Worm (Caenorhabditis elegans): ENCODE results near the gene nstp-3.
A peak's percentile ranks its signal among the peaks of the same experiment; 100 is the strongest.

nstp-3 gene

ce11 chrV:5780713-5781360, 17.2 kb downstream of the nstp-3 start, which contains the start of gene F44E7.5:
Gene F44E7.5 (minus strand): TSS chrV:5780922.
- TF ChIP-seq ceh-13 (GFP tag; optimal IDR thresholded peaks at IDR 0.05) (no peak), scrt-1 (GFP tag; IDR thresholded peaks at IDR 0.05) (no peak), ets-7 (tag; optimal IDR thresholded peaks at IDR 0.05) (no peak), B0310.2 (tag; optimal IDR thresholded peaks at IDR 0.05) (no peak), sea-1 (GFP tag; conservative IDR thresholded peaks at IDR 0.05) (no peak), F13C5.2 (tag; optimal IDR thresholded peaks at IDR 0.05) (no peak), ama-1 (optimal IDR thresholded peaks at IDR 0.05) (no peak)

ce11 chrV:5779984-5780383, 18.0 kb downstream of the nstp-3 start:
- TF ChIP-seq hnd-1 (tag; optimal IDR thresholded peaks at IDR 0.05) (no peak), aly-1 (tag; optimal IDR thresholded peaks at IDR 0.05) (no peak), B0310.2 (tag; optimal IDR thresholded peaks at IDR 0.05) (no peak), hmbx-1 (tag; optimal IDR thresholded peaks at IDR 0.05) (no peak), tbx-37 (GFP tag; conservative IDR thresholded peaks at IDR 0.05) (no peak), ceh-13 (GFP tag; optimal IDR thresholded peaks at IDR 0.05) (no peak), ama-1 (optimal IDR thresholded peaks at IDR 0.05) (no peak), tbx-11 (GFP tag; IDR thresholded peaks at IDR 0.05) (no peak), hmg-4 (GFP tag; optimal IDR thresholded peaks at IDR 0.05) (no peak), tra-4 (tag; optimal IDR thresholded peaks at IDR 0.05) (no peak), F13C5.2 (tag; optimal IDR thresholded peaks at IDR 0.05) (no peak), ets-7 (tag; optimal IDR thresholded peaks at IDR 0.05) (no peak), sea-1 (GFP tag; conservative IDR thresholded peaks at IDR 0.05) (no peak), ceh-36 (tag; optimal IDR thresholded peaks at IDR 0.05) (no peak)

ce11 chrV:5778216-5778615, 19.8 kb downstream of the nstp-3 start:
- TF ChIP-seq pes-1 (GFP tag; IDR thresholded peaks at IDR 0.05) (peak; percentile 73), sea-1 (GFP tag; conservative IDR thresholded peaks at IDR 0.05) (peak; percentile 61; the same call in 1 of the 2 replicates)

ce11 chrV:5776941-5777340, 21.1 kb downstream of the nstp-3 start, which contains the start of gene F44E7.4:
Gene F44E7.4 (minus strand): TSS chrV:5776953.
- TF ChIP-seq pes-1 (GFP tag; IDR thresholded peaks at IDR 0.05) (peak; percentile 87), scrt-1 (GFP tag; IDR thresholded peaks at IDR 0.05) (peak; percentile 82), tbx-37 (GFP tag; conservative IDR thresholded peaks at IDR 0.05) (peak; percentile 73), flt-1 (GFP tag; IDR thresholded peaks at IDR 0.05) (peak; percentile 77), tbx-11 (GFP tag; IDR thresholded peaks at IDR 0.05) (peak; percentile 82), sea-1 (GFP tag; conservative IDR thresholded peaks at IDR 0.05) (peak; percentile 84)

ce11 chrV:5774137-5774536, 23.9 kb downstream of the nstp-3 start:
- TF ChIP-seq B0310.2 (tag; optimal IDR thresholded peaks at IDR 0.05) (no peak), sea-1 (GFP tag; conservative IDR thresholded peaks at IDR 0.05) (no peak), hmg-4 (GFP tag; optimal IDR thresholded peaks at IDR 0.05) (no peak), ama-1 (optimal IDR thresholded peaks at IDR 0.05) (no peak), aly-1 (tag; optimal IDR thresholded peaks at IDR 0.05) (no peak), ceh-36 (tag; optimal IDR thresholded peaks at IDR 0.05) (no peak), hnd-1 (tag; optimal IDR thresholded peaks at IDR 0.05) (no peak), hmbx-1 (tag; optimal IDR thresholded peaks at IDR 0.05) (no peak), tbx-11 (GFP tag; IDR thresholded peaks at IDR 0.05) (no peak), ets-7 (tag; optimal IDR thresholded peaks at IDR 0.05) (no peak)

DNA sequence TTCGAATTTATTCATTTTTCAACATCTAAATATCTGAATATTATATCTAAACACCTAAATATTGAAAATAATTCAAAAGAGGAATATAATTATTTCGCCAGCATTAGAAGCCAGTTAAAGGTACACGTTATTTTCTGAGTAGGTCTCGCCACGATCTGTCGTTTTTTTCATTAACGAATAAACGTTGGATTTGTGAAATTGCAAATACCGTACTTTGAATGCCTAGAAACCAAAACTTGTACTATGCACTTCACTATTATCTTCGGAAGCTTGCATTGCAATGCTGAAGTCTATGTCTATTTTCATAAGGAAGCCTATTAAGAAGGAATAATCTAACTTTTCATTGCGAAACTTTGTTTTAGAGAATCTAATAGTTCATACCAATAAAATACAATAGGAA, 25.5 kb downstream of the nstp-3 start:
- TF ChIP-seq ama-1 (optimal IDR thresholded peaks at IDR 0.05) (no peak), hmbx-1 (tag; optimal IDR thresholded peaks at IDR 0.05) (no peak), ceh-36 (tag; optimal IDR thresholded peaks at IDR 0.05) (no peak), pes-1 (GFP tag; IDR thresholded peaks at IDR 0.05) (no peak), flt-1 (GFP tag; IDR thresholded peaks at IDR 0.05) (no peak), sea-1 (GFP tag; conservative IDR thresholded peaks at IDR 0.05) (no peak), hmg-4 (GFP tag; optimal IDR thresholded peaks at IDR 0.05) (no peak), tbx-11 (GFP tag; IDR thresholded peaks at IDR 0.05) (no peak), ceh-13 (GFP tag; optimal IDR thresholded peaks at IDR 0.05) (no peak), tra-4 (tag; optimal IDR thresholded peaks at IDR 0.05) (no peak), aly-1 (tag; optimal IDR thresholded peaks at IDR 0.05) (no peak)

- no peak for TF ChIP-seq ama-1 (optimal IDR thresholded peaks at IDR 0.05)
- no peak for TF ChIP-seq hmbx-1 (tag; optimal IDR thresholded peaks at IDR 0.05)
- TF ChIP-seq B0310.2 (tag; optimal IDR thresholded peaks at IDR 0.05) = no peak
Measured at ce11 chrV:5771627-5772026, 26.4 kb downstream of the nstp-3 start, which contains the start of gene F44E7.3. Gene F44E7.3 (plus strand): TSS chrV:5771945.

DNA sequence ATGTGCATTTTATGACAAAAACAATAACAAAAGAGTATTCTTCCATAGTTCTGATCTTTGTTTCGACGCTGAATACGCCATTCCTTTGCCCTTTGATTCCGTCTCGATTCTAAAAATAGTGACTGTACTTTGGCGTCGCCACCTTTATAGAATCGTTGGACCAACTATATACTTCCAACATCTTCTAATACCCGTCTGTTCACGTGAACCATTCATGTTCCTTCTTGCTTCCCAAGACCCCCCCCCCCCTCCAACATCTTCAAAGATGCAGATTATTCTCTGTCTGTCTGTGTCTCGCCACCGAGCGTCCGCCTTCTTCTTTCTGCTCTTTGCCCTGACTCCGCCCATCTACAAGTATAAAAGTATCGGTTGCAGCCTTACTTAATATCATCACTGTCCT, 28.0 kb downstream of the nstp-3 start:
- no peak for TF ChIP-seq B0310.2 (tag; optimal IDR thresholded peaks at IDR 0.05)
- TF ChIP-seq hnd-1 (tag; optimal IDR thresholded peaks at IDR 0.05) = no peak
- TF ChIP-seq aly-1 (tag; optimal IDR thresholded peaks at IDR 0.05) = no peak
- no peak for TF ChIP-seq hmbx-1 (tag; optimal IDR thresholded peaks at IDR 0.05)
- TF ChIP-seq ceh-13 (GFP tag; optimal IDR thresholded peaks at IDR 0.05) = no peak
- TF ChIP-seq tra-4 (tag; optimal IDR thresholded peaks at IDR 0.05) = no peak
- no peak for TF ChIP-seq sea-1 (GFP tag; conservative IDR thresholded peaks at IDR 0.05)
- no peak for TF ChIP-seq tbx-37 (GFP tag; conservative IDR thresholded peaks at IDR 0.05)
- TF ChIP-seq F13C5.2 (tag; optimal IDR thresholded peaks at IDR 0.05) = no peak
- TF ChIP-seq hmg-4 (GFP tag; optimal IDR thresholded peaks at IDR 0.05) = no peak
- no peak for TF ChIP-seq ceh-36 (tag; optimal IDR thresholded peaks at IDR 0.05)
- TF ChIP-seq scrt-1 (GFP tag; IDR thresholded peaks at IDR 0.05) = no peak
- TF ChIP-seq flt-1 (GFP tag; IDR thresholded peaks at IDR 0.05) = no peak
- TF ChIP-seq ets-7 (tag; optimal IDR thresholded peaks at IDR 0.05) = no peak
- TF ChIP-seq ama-1 (optimal IDR thresholded peaks at IDR 0.05) = no peak
- no peak for TF ChIP-seq pes-1 (GFP tag; IDR thresholded peaks at IDR 0.05)
- TF ChIP-seq tbx-11 (GFP tag; IDR thresholded peaks at IDR 0.05) = no peak

Data from whole organism, early embryonic.